Worm (Caenorhabditis elegans) whole organism, L4 larva: ENCODE data around the gene msp-142.

Experiments
- D1046.2 ChIP-seq: fragments of 200-800 bp; sonication (Bioruptor generic); IDR thresholded peaks from 2 replicates; pipeline ENCODE4 v1.3.6; 2022; ENCODE audit warnings: missing genetic modification characterization, missing compliant biosample characterization
- T26A8.4 ChIP-seq: fragments of 200-800 bp; sonication (Bioruptor generic); IDR thresholded peaks from 2 replicates; pipeline ENCODE4 v1.3.6; 2022; ENCODE audit warnings: missing genetic modification characterization, missing compliant biosample characterization
- aha-1 ChIP-seq: fragments of 150-350 bp; peaks from one replicate; lab custom pipeline; 2014; ENCODE audit warnings: missing biosample characterization, missing genetic modification characterization
- aly-2 ChIP-seq: sonication (generic microtip); optimal IDR thresholded peaks from 2 replicates; lab custom pipeline; 2018; ENCODE audit warnings: missing biosample characterization, missing genetic modification characterization
- arid-1 ChIP-seq: fragments of 200-800 bp; sonication (Bioruptor generic); conservative IDR thresholded peaks from 2 replicates; pipeline ENCODE4 v1.3.6; 2022; ENCODE audit warnings: missing genetic modification reagents, missing genetic modification characterization, missing compliant biosample characterization
- ceh-28 ChIP-seq: fragments of 150-350 bp; optimal IDR thresholded peaks from 2 replicates; lab custom pipeline; 2014; ENCODE audit warnings: missing biosample characterization, missing genetic modification reagents, missing genetic modification characterization
- ceh-32 ChIP-seq: sonication (generic microtip); optimal IDR thresholded peaks from 2 replicates; lab custom pipeline; 2016; ENCODE audit warnings: mild to moderate bottlenecking, missing genetic modification characterization, missing compliant biosample characterization; ENCODE audit not compliant: poor library complexity
- ceh-44 ChIP-seq: fragments of 200-800 bp; sonication (Bioruptor generic); IDR thresholded peaks from 2 replicates; pipeline ENCODE4 v1.3.6; 2022; ENCODE audit warnings: missing genetic modification reagents, missing genetic modification characterization, missing compliant biosample characterization
- ctbp-1 ChIP-seq: fragments of 200-800 bp; sonication (Bioruptor generic); IDR thresholded peaks from 2 replicates; pipeline ENCODE4 v1.3.6; 2022; ENCODE audit warnings: missing genetic modification reagents, missing genetic modification characterization, missing compliant biosample characterization
- daf-12 ChIP-seq: fragments of 150-350 bp; optimal IDR thresholded peaks from 2 replicates; lab custom pipeline; 2014; ENCODE audit warnings: missing biosample characterization, missing genetic modification reagents, missing genetic modification characterization
- daf-16 ChIP-seq, 3 experiments: sonication (generic microtip); optimal IDR thresholded peaks; 2 replicates each; lab custom pipeline; 2016 to 2017; ENCODE audit warnings: missing genetic modification characterization in 3 of 3, missing genetic modification reagents in 3 of 3, mild to moderate bottlenecking in 2 of 3, missing compliant biosample characterization in 2 of 3, missing biosample characterization in 1 of 3, moderate library complexity in 1 of 3
- daf-19 ChIP-seq: fragments of 200-800 bp; sonication (Bioruptor generic); conservative IDR thresholded peaks from 2 replicates; pipeline ENCODE4 v1.3.6; 2022; ENCODE audit warnings: missing genetic modification characterization, missing compliant biosample characterization
- dmd-6 ChIP-seq: fragments of 200-800 bp; sonication (Bioruptor generic); IDR thresholded peaks from 2 replicates; pipeline ENCODE4 v1.3.6; 2022; ENCODE audit warnings: missing genetic modification reagents, missing genetic modification characterization, missing compliant biosample characterization
- dmd-8 ChIP-seq: fragments of 200-800 bp; sonication (Bioruptor generic); IDR thresholded peaks from 2 replicates; pipeline ENCODE4 v1.3.6; 2022; ENCODE audit warnings: missing genetic modification characterization, missing compliant biosample characterization
- dmd-9 ChIP-seq: fragments of 200-800 bp; sonication (Bioruptor generic); IDR thresholded peaks from 2 replicates; pipeline ENCODE4 v1.3.6; 2022; ENCODE audit warnings: missing genetic modification reagents, missing genetic modification characterization, missing compliant biosample characterization
- egl-27 ChIP-seq: sonication (generic microtip); optimal IDR thresholded peaks from 3 replicates; lab custom pipeline; 2017; ENCODE audit warnings: missing biosample characterization, missing genetic modification reagents, missing genetic modification characterization
- egl-43 ChIP-seq: fragments of 200-800 bp; sonication (Bioruptor generic); IDR thresholded peaks from 2 replicates; pipeline ENCODE4 v1.3.6; 2022; ENCODE audit warnings: missing genetic modification reagents, missing genetic modification characterization, missing compliant biosample characterization
- hlh-11 ChIP-seq: fragments of 200-800 bp; sonication (Bioruptor generic); optimal IDR thresholded peaks from 2 replicates; lab custom pipeline; 2018; ENCODE audit warnings: mild to moderate bottlenecking, missing genetic modification characterization, missing compliant biosample characterization
- lin-1 ChIP-seq: fragments of 200-800 bp; sonication (Bioruptor generic); IDR thresholded peaks from 2 replicates; pipeline ENCODE4 v1.3.6; 2022; ENCODE audit warnings: missing genetic modification reagents, missing genetic modification characterization, missing compliant biosample characterization
- lin-13 ChIP-seq: fragments of 150-350 bp; optimal IDR thresholded peaks from 2 replicates; lab custom pipeline; 2014; ENCODE audit warnings: missing biosample characterization, missing genetic modification reagents, missing genetic modification characterization
- lin-29 ChIP-seq: fragments of 200-800 bp; sonication (Bioruptor generic); IDR thresholded peaks from 2 replicates; pipeline ENCODE4 v1.3.6; 2022; ENCODE audit warnings: missing genetic modification reagents, missing genetic modification characterization, missing compliant biosample characterization
- lin-38 ChIP-seq: fragments of 200-800 bp; sonication (Bioruptor generic); IDR thresholded peaks from 2 replicates; pipeline ENCODE4 v1.3.6; 2022; ENCODE audit warnings: missing genetic modification reagents, missing genetic modification characterization, missing compliant biosample characterization
- lin-39 ChIP-seq: fragments of 150-350 bp; optimal IDR thresholded peaks from 2 replicates; lab custom pipeline; 2014; ENCODE audit warnings: missing biosample characterization, missing genetic modification reagents, missing genetic modification characterization
- lir-3 ChIP-seq: sonication (generic microtip); optimal IDR thresholded peaks from 2 replicates; lab custom pipeline; 2016; ENCODE audit warnings: mild to moderate bottlenecking, missing genetic modification characterization, missing compliant biosample characterization
- lsy-2 ChIP-seq, 2 experiments: fragments of 150-350 bp in 1 of 2; sonication (generic microtip) in 1 of 2; optimal IDR thresholded peaks; 2 replicates each; lab custom pipeline; 2014 to 2017; ENCODE audit warnings: missing biosample characterization in 2 of 2, missing genetic modification characterization in 2 of 2
- madf-5 ChIP-seq, 2 experiments: fragments of 200-800 bp; sonication (Bioruptor generic); IDR thresholded peaks; 2 replicates each; pipeline ENCODE4 v1.3.6; 2022; ENCODE audit warnings: missing compliant biosample characterization in 2 of 2, missing genetic modification characterization in 2 of 2
- madf-9 ChIP-seq: fragments of 200-800 bp; sonication (Bioruptor generic); conservative IDR thresholded peaks from 2 replicates; pipeline ENCODE4 v1.3.6; 2022; ENCODE audit warnings: missing genetic modification reagents, missing genetic modification characterization, missing compliant biosample characterization
- mdt-29 ChIP-seq: fragments of 200-800 bp; sonication (Bioruptor generic); IDR thresholded peaks from 2 replicates; pipeline ENCODE4 v1.3.6; 2022; ENCODE audit warnings: missing genetic modification reagents, missing genetic modification characterization, missing compliant biosample characterization
- mxl-2 ChIP-seq: fragments of 200-800 bp; sonication (Bioruptor generic); conservative IDR thresholded peaks from 2 replicates; pipeline ENCODE4 v1.3.6; 2022; ENCODE audit warnings: missing genetic modification reagents, missing genetic modification characterization, missing compliant biosample characterization
- mxl-3 ChIP-seq: fragments of 200-800 bp; sonication (Bioruptor generic); optimal IDR thresholded peaks from 2 replicates; lab custom pipeline; 2018; ENCODE audit warnings: mild to moderate bottlenecking, missing genetic modification characterization, missing compliant biosample characterization
- nhr-237 ChIP-seq: sonication (generic microtip); optimal IDR thresholded peaks from 2 replicates; lab custom pipeline; 2017; ENCODE audit warnings: missing biosample characterization, missing genetic modification characterization
- nhr-25 ChIP-seq: sonication (generic microtip); optimal IDR thresholded peaks from 2 replicates; lab custom pipeline; 2017; ENCODE audit warnings: missing genetic modification characterization, mild to moderate bottlenecking, missing compliant biosample characterization, antibody characterized with exemption, moderate library complexity, borderline replicate concordance; ENCODE audit not compliant: insufficient read depth
- nhr-28 ChIP-seq: fragments of 150-350 bp; optimal IDR thresholded peaks from 2 replicates; lab custom pipeline; 2014; ENCODE audit warnings: missing biosample characterization, missing genetic modification characterization
- nhr-41 ChIP-seq: fragments of 200-800 bp; sonication (Bioruptor generic); IDR thresholded peaks from 2 replicates; pipeline ENCODE4 v1.3.6; 2022; ENCODE audit warnings: missing genetic modification reagents, missing genetic modification characterization, missing compliant biosample characterization
- nhr-6 ChIP-seq: fragments of 150-350 bp; optimal IDR thresholded peaks from 2 replicates; lab custom pipeline; 2014; ENCODE audit warnings: missing biosample characterization, missing genetic modification characterization
- nhr-76 ChIP-seq: fragments of 150-350 bp; optimal IDR thresholded peaks from 2 replicates; lab custom pipeline; 2014; ENCODE audit warnings: missing biosample characterization, missing genetic modification characterization
- nhr-77 ChIP-seq: fragments of 150-350 bp; optimal IDR thresholded peaks from 2 replicates; lab custom pipeline; 2014; ENCODE audit warnings: missing biosample characterization, missing genetic modification characterization
- pha-4 ChIP-seq, 2 experiments: fragments of 150-350 bp in 1 of 2; fragments of 200-800 bp in 1 of 2; sonication (Bioruptor generic) in 1 of 2; IDR thresholded peaks in 1 of 2; optimal IDR thresholded peaks in 1 of 2; 2 replicates each; pipeline versions ENCODE4 v1.3.6 to Lab custom; 2014 to 2022; ENCODE audit warnings: missing genetic modification characterization in 2 of 2, missing genetic modification reagents in 2 of 2, missing biosample characterization in 1 of 2, missing compliant biosample characterization in 1 of 2
- sdz-12 ChIP-seq: fragments of 200-800 bp; sonication (Bioruptor generic); optimal IDR thresholded peaks from 2 replicates; lab custom pipeline; 2018; ENCODE audit warnings: mild to moderate bottlenecking, missing genetic modification characterization, missing compliant biosample characterization
- set-16 ChIP-seq: fragments of 200-800 bp; sonication (Bioruptor generic); IDR thresholded peaks from 2 replicates; pipeline ENCODE4 v1.3.6; 2022; ENCODE audit warnings: missing genetic modification reagents, missing genetic modification characterization, missing compliant biosample characterization
- skn-1 ChIP-seq: fragments of 150-350 bp; optimal IDR thresholded peaks from 2 replicates; lab custom pipeline; 2014; ENCODE audit warnings: missing biosample characterization, missing genetic modification characterization
- snpc-4 ChIP-seq: fragments of 150-350 bp; optimal IDR thresholded peaks from 2 replicates; lab custom pipeline; 2014; ENCODE audit warnings: missing biosample characterization, missing genetic modification characterization
- spr-1 ChIP-seq: sonication (generic microtip); optimal IDR thresholded peaks from 2 replicates; lab custom pipeline; 2016; ENCODE audit warnings: mild to moderate bottlenecking, missing genetic modification characterization, missing compliant biosample characterization
- spr-3 ChIP-seq: fragments of 200-800 bp; sonication (Bioruptor generic); optimal IDR thresholded peaks from 2 replicates; lab custom pipeline; 2018; ENCODE audit warnings: mild to moderate bottlenecking, missing genetic modification characterization, missing compliant biosample characterization
- tag-97 ChIP-seq: fragments of 200-800 bp; sonication (Bioruptor generic); IDR thresholded peaks from 2 replicates; pipeline ENCODE4 v1.3.6; 2022; ENCODE audit warnings: missing genetic modification characterization, missing compliant biosample characterization
- vab-7 ChIP-seq: fragments of 200-800 bp; sonication (Bioruptor generic); IDR thresholded peaks from 2 replicates; pipeline ENCODE4 v1.3.6; 2022; ENCODE audit warnings: missing genetic modification reagents, missing genetic modification characterization, missing compliant biosample characterization
- zip-11 ChIP-seq: fragments of 200-800 bp; sonication (Bioruptor generic); IDR thresholded peaks from 2 replicates; pipeline ENCODE4 v1.3.6; 2022; ENCODE audit warnings: missing genetic modification characterization, missing compliant biosample characterization
- zip-2 ChIP-seq: fragments of 150-350 bp; optimal IDR thresholded peaks from 2 replicates; lab custom pipeline; 2014; ENCODE audit warnings: missing biosample characterization, missing genetic modification characterization
- ztf-11 ChIP-seq: fragments of 150-350 bp; optimal IDR thresholded peaks from 2 replicates; lab custom pipeline; 2014; ENCODE audit warnings: missing biosample characterization, missing genetic modification characterization
- ztf-7 ChIP-seq: fragments of 150-350 bp; optimal IDR thresholded peaks from 2 replicates; lab custom pipeline; 2014; ENCODE audit warnings: missing biosample characterization, missing genetic modification characterization

msp-142 gene

DNA sequence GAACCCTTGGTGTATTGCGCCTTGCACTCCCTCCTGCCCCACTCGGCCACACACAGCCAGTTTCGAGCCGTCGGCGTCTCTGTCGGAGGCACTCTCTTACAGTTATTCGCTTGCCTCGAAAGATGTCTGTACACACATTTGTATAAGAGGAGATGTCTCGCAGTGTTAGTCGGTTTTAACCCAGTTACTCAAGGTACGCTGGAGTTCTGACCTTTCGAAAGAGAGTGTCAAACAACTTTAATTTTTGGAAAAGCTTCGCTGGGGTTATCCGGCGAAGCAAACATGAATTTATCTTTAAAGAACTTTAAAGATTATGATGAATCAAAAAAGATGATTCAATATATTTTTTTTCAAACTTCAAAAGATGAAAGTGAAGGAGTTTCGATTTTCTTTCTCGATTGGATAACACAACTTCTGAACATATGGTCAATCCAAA is 47.0 kb downstream of the msp-142 start (continued):
- TF ChIP-seq lin-13 (GFP tag; lab: Kevin White, UChicago) (peak; percentile 98), aha-1 (tag; lab: Kevin White, UChicago) (peak; percentile 100), madf-5 (GFP tag; IDR thresholded peaks at IDR 0.05; lab: Robert Waterston, UW) (peak; percentile 5 to 96; a peak in 3 of 4 replicates), nhr-25 (peak; percentile 96), ceh-44 (GFP tag; lab: Robert Waterston, UW) (peak; percentile 89; the same call in 1 of the 2 replicates), zip-11 (GFP tag; lab: Robert Waterston, UW) (0 out of 2 replicates have a peak, but pooled peaks have one; percentile 52), vab-7 (GFP tag; lab: Robert Waterston, UW) (peak; percentile 87), nhr-237 (tag; lab: Kevin White, UChicago) (peak; percentile 70), T26A8.4 (peak; percentile 100), ceh-28 (tag; lab: Kevin White, UChicago) (peak; percentile 49), skn-1 (tag; lab: Kevin White, UChicago) (peak; percentile 55), lin-38 (GFP tag; lab: Robert Waterston, UW) (peak; percentile 95), nhr-76 (peak; percentile 77), lsy-2 (tag; optimal IDR thresholded peaks at IDR 0.05; lab: Kevin White, UChicago) (peak; percentile 94 to 97), sdz-12 (GFP tag; lab: Kevin White, UChicago) (peak; percentile 82), ztf-7 (tag; lab: Kevin White, UChicago) (peak; percentile 91), madf-9 (GFP tag; lab: Robert Waterston, UW) (peak; percentile 98), egl-43 (GFP tag; lab: Robert Waterston, UW) (peak; percentile 99), spr-3 (peak; percentile 97), tag-97 (no peak), zip-2 (tag; lab: Kevin White, UChicago) (peak; percentile 91), mdt-29 (peak; percentile 99), nhr-28 (peak; percentile 96), snpc-4 (tag; lab: Kevin White, UChicago) (peak; percentile 98), nhr-41 (GFP tag; lab: Robert Waterston, UW) (peak; percentile 98), aly-2 (no peak), spr-1 (tag; lab: Kevin White, UChicago) (peak; percentile 97), nhr-77 (peak; percentile 98), mxl-2 (GFP tag; lab: Robert Waterston, UW) (peak; percentile 86), nhr-6 (tag; lab: Kevin White, UChicago) (peak; percentile 96), hlh-11 (tag; lab: Kevin White, UChicago) (peak; percentile 99), mxl-3 (GFP tag; lab: Kevin White, UChicago) (peak; percentile 89), set-16 (GFP tag; lab: Robert Waterston, UW) (peak; percentile 83), ztf-11 (tag; lab: Kevin White, UChicago) (peak; percentile 47), lin-29 (GFP tag; lab: Robert Waterston, UW) (peak; percentile 92), lir-3 (tag; lab: Kevin White, UChicago) (peak; percentile 87), daf-19 (peak; percentile 99), arid-1 (GFP tag; lab: Robert Waterston, UW) (peak; percentile 96), dmd-8 (GFP tag; lab: Robert Waterston, UW) (peak; percentile 83), lin-39 (peak; percentile 85), D1046.2 (GFP tag; lab: Robert Waterston, UW) (peak; percentile 92), ceh-32 (peak; percentile 91), daf-12 (tag; lab: Kevin White, UChicago) (peak; percentile 43), lin-1 (GFP tag; lab: Robert Waterston, UW) (peak; percentile 95), ctbp-1 (GFP tag; lab: Robert Waterston, UW) (peak; percentile 99), dmd-6 (GFP tag; lab: Robert Waterston, UW) (peak; percentile 99), egl-27 (tag; lab: Kevin White, UChicago) (peak; percentile 93), dmd-9 (peak; percentile 99), daf-16 (GFP tag; optimal IDR thresholded peaks at IDR 0.05; lab: Kevin White, UChicago) (peak; percentile 89 to 97), daf-16 (tag; optimal IDR thresholded peaks at IDR 0.05; lab: Kevin White, UChicago) (peak; percentile 89), pha-4 (GFP tag; IDR thresholded peaks at IDR 0.05; lab: Robert Waterston, UW) (peak; percentile 99), pha-4 (tag; optimal IDR thresholded peaks at IDR 0.05; lab: Kevin White, UChicago) (peak; percentile 27)
